Fruit fly (Drosophila melanogaster) whole organism, embryonic: Measurements from ENCODE around the gene CG3091.

Experiments used
- CG10209 ChIP-seq: fragments of 200-800 bp; sonication (Bioruptor generic); optimal IDR thresholded peaks from 3 replicates; lab custom pipeline; 2017; ENCODE audit warnings: missing biosample characterization, mild to moderate bottlenecking, missing genetic modification characterization, missing genetic modification reagents
- CG10431 ChIP-seq: fragments of 200-800 bp; sonication (Bioruptor generic); optimal IDR thresholded peaks from 3 replicates; lab custom pipeline; 2018; ENCODE audit warnings: missing biosample characterization, mild to moderate bottlenecking, missing genetic modification characterization
- CG10462 ChIP-seq: fragments of 200-800 bp; sonication (Bioruptor generic); optimal IDR thresholded peaks from 2 replicates; lab custom pipeline; 2016; ENCODE audit warnings: missing biosample characterization, missing genetic modification characterization
- CG12769 ChIP-seq: fragments of 200-800 bp; sonication (Bioruptor generic); optimal IDR thresholded peaks from 2 replicates; lab custom pipeline; 2019; ENCODE audit warnings: missing biosample characterization, mild to moderate bottlenecking, missing genetic modification characterization, moderate library complexity
- CG1603 ChIP-seq: fragments of 200-800 bp; sonication (Bioruptor generic); optimal IDR thresholded peaks from 2 replicates; lab custom pipeline; 2019; ENCODE audit warnings: missing biosample characterization, mild to moderate bottlenecking, missing genetic modification characterization, moderate library complexity
- CG16815 ChIP-seq: fragments of 200-800 bp; sonication (Bioruptor generic); optimal IDR thresholded peaks from 3 replicates; lab custom pipeline; 2017; ENCODE audit warnings: missing biosample characterization, mild to moderate bottlenecking, missing genetic modification characterization
- CG17186 ChIP-seq: fragments of 200-800 bp; sonication (Bioruptor generic); optimal IDR thresholded peaks from 3 replicates; lab custom pipeline; 2017; ENCODE audit warnings: missing biosample characterization, missing genetic modification reagents, missing genetic modification characterization
- CG17612 ChIP-seq: fragments of 200-800 bp; sonication (Bioruptor generic); IDR thresholded peaks from 2 replicates; pipeline ENCODE4 v1.3.6; 2022; ENCODE audit warnings: missing biosample characterization, missing genetic modification characterization
- CG17829 ChIP-seq: fragments of 200-800 bp; optimal IDR thresholded peaks from 2 replicates; lab custom pipeline; 2019; ENCODE audit warnings: missing biosample characterization, mild to moderate bottlenecking, missing genetic modification characterization, moderate library complexity
- CG1832 ChIP-seq: fragments of 200-800 bp; sonication (Bioruptor generic); optimal IDR thresholded peaks from 2 replicates; lab custom pipeline; 2017; ENCODE audit warnings: missing biosample characterization, mild to moderate bottlenecking, missing genetic modification characterization, inconsistent platforms
- CG18619 ChIP-seq: fragments of 200-800 bp; sonication (Bioruptor generic); optimal IDR thresholded peaks from 3 replicates; lab custom pipeline; 2017; ENCODE audit warnings: missing biosample characterization, mild to moderate bottlenecking, missing genetic modification characterization
- CG2129 ChIP-seq: fragments of 200-800 bp; sonication (Bioruptor generic); IDR thresholded peaks from 2 replicates; pipeline ENCODE4 v1.3.6; 2022; ENCODE audit warnings: missing biosample characterization, missing genetic modification characterization; ENCODE audit not compliant: partially characterized antibody
- CG2889 ChIP-seq: fragments of 200-800 bp; sonication (Bioruptor generic); IDR thresholded peaks from 3 replicates; pipeline ENCODE4 v1.3.6; 2022; ENCODE audit warnings: missing biosample characterization, missing genetic modification characterization
- CG4328 ChIP-seq: fragments of 200-800 bp; sonication (Bioruptor generic); optimal IDR thresholded peaks from 3 replicates; lab custom pipeline; 2017; ENCODE audit warnings: missing biosample characterization, missing genetic modification reagents, missing genetic modification characterization
- CG4360 ChIP-seq: fragments of 200-800 bp; sonication (Bioruptor generic); IDR thresholded peaks from 2 replicates; pipeline ENCODE4 v1.3.6; 2022; ENCODE audit warnings: missing biosample characterization, missing genetic modification characterization
- CG43689 ChIP-seq: fragments of 200-800 bp; sonication (Bioruptor generic); IDR thresholded peaks from 2 replicates; pipeline ENCODE4 v1.3.6; 2022; ENCODE audit warnings: missing biosample characterization, missing genetic modification characterization
- CG6689 ChIP-seq: fragments of 200-800 bp; sonication (Bioruptor generic); IDR thresholded peaks from 2 replicates; pipeline ENCODE4 v1.3.6; 2022; ENCODE audit warnings: missing biosample characterization, missing genetic modification characterization
- CG7928 ChIP-seq: fragments of 200-800 bp; sonication (Bioruptor generic); optimal IDR thresholded peaks from 2 replicates; lab custom pipeline; 2017; ENCODE audit warnings: missing biosample characterization, mild to moderate bottlenecking, missing genetic modification characterization
- CG7963 ChIP-seq: fragments of 200-800 bp; sonication (Bioruptor generic); IDR thresholded peaks from 3 replicates; pipeline ENCODE4 v1.3.6; 2022; ENCODE audit warnings: missing biosample characterization, missing genetic modification characterization; ENCODE audit not compliant: partially characterized antibody
- CG7987 ChIP-seq: fragments of 200-800 bp; sonication (Bioruptor generic); optimal IDR thresholded peaks from 2 replicates; lab custom pipeline; 2018; ENCODE audit warnings: missing biosample characterization, mild to moderate bottlenecking, missing genetic modification characterization, moderate library complexity
- CG9817 ChIP-seq: fragments of 200-800 bp; sonication (Bioruptor generic); optimal IDR thresholded peaks from 2 replicates; lab custom pipeline; 2018; ENCODE audit warnings: missing biosample characterization, mild to moderate bottlenecking, missing genetic modification characterization, moderate library complexity
- CG9876 ChIP-seq: fragments of 200-800 bp; sonication (Bioruptor generic); optimal IDR thresholded peaks from 2 replicates; lab custom pipeline; 2016; ENCODE audit warnings: missing biosample characterization, missing genetic modification characterization
- D19B ChIP-seq: fragments of 200-800 bp; sonication (Bioruptor generic); optimal IDR thresholded peaks from 2 replicates; lab custom pipeline; 2017; ENCODE audit warnings: missing biosample characterization, mild to moderate bottlenecking, missing genetic modification characterization
- Eip74EF ChIP-seq, 2 experiments: fragments of 200-800 bp in 1 of 2; fragments of >200 bp in 1 of 2; sonication (Bioruptor generic) in 1 of 2; optimal IDR thresholded peaks; 2 replicates each; lab custom pipeline; 2017 to 2019; ENCODE audit warnings: missing biosample characterization in 2 of 2, missing genetic modification characterization in 2 of 2, mild to moderate bottlenecking in 1 of 2, moderate library complexity in 1 of 2
- HLH3B ChIP-seq: fragments of 200-800 bp; sonication (Bioruptor generic); IDR thresholded peaks from 2 replicates; pipeline ENCODE4 v1.3.6; 2022; ENCODE audit warnings: missing biosample characterization, missing genetic modification characterization
- HLHmδ ChIP-seq: fragments of 200-800 bp; sonication (Bioruptor generic); optimal IDR thresholded peaks from 2 replicates; lab custom pipeline; 2018; ENCODE audit warnings: missing biosample characterization, mild to moderate bottlenecking, missing genetic modification characterization, moderate library complexity
- Hr78 ChIP-seq, 2 experiments: fragments of 200-800 bp in 1 of 2; fragments of >200 bp in 1 of 2; sonication (Bioruptor generic) in 1 of 2; optimal IDR thresholded peaks; 2 replicates each; lab custom pipeline; 2017 to 2019; ENCODE audit warnings: missing biosample characterization in 2 of 2, missing genetic modification characterization in 2 of 2, mild to moderate bottlenecking in 1 of 2, moderate library complexity in 1 of 2
- Lpt ChIP-seq: fragments of >200 bp; optimal IDR thresholded peaks from 2 replicates; lab custom pipeline; 2018; ENCODE audit warnings: missing biosample characterization, missing genetic modification characterization
- Max ChIP-seq: fragments of 200-800 bp; sonication (Bioruptor generic); optimal IDR thresholded peaks from 2 replicates; lab custom pipeline; 2016; ENCODE audit warnings: missing biosample characterization, mild to moderate bottlenecking, missing genetic modification characterization
- NC2α ChIP-seq: fragments of 200-800 bp; sonication (Bioruptor generic); optimal IDR thresholded peaks from 2 replicates; lab custom pipeline; 2016; ENCODE audit warnings: missing biosample characterization, missing genetic modification characterization
- ara ChIP-seq: fragments of 200-800 bp; sonication (Bioruptor generic); IDR thresholded peaks from 2 replicates; pipeline ENCODE4 v1.3.6; 2022; ENCODE audit warnings: missing biosample characterization, missing genetic modification characterization
- bbx ChIP-seq: fragments of 200-800 bp; sonication (Bioruptor generic); IDR thresholded peaks from 2 replicates; pipeline ENCODE4 v1.3.6; 2022; ENCODE audit warnings: missing biosample characterization, missing genetic modification characterization; ENCODE audit not compliant: partially characterized antibody
- ci ChIP-seq: fragments of 200-800 bp; sonication (Bioruptor generic); IDR thresholded peaks from 3 replicates; pipeline ENCODE4 v1.3.6; 2022; ENCODE audit warnings: missing biosample characterization, missing genetic modification characterization
- corto ChIP-seq: fragments of 200-800 bp; sonication (Bioruptor generic); optimal IDR thresholded peaks from 2 replicates; lab custom pipeline; 2016; ENCODE audit warnings: missing biosample characterization, mild to moderate bottlenecking, missing genetic modification characterization, moderate library complexity
- dan ChIP-seq: fragments of 200-800 bp; sonication (Bioruptor generic); IDR thresholded peaks from 2 replicates; pipeline ENCODE4 v1.3.6; 2022; ENCODE audit warnings: missing biosample characterization, missing genetic modification characterization
- dysf ChIP-seq: fragments of 200-800 bp; sonication (Bioruptor generic); IDR thresholded peaks from 3 replicates; pipeline ENCODE4 v1.3.6; 2022; ENCODE audit warnings: missing biosample characterization, missing genetic modification characterization
- gcm ChIP-seq: fragments of 200-800 bp; sonication (Bioruptor generic); optimal IDR thresholded peaks from 2 replicates; lab custom pipeline; 2019; ENCODE audit warnings: missing biosample characterization, mild to moderate bottlenecking, missing genetic modification characterization, moderate library complexity
- gt ChIP-seq: fragments of 200-800 bp; sonication (Bioruptor generic); IDR thresholded peaks from 2 replicates; pipeline ENCODE4 v1.3.6; 2022; ENCODE audit warnings: missing biosample characterization, missing genetic modification characterization
- ham ChIP-seq: fragments of 200-800 bp; sonication (Bioruptor generic); IDR thresholded peaks from 2 replicates; pipeline ENCODE4 v1.3.6; 2022; ENCODE audit warnings: missing biosample characterization, missing genetic modification characterization
- kah ChIP-seq: fragments of 200-800 bp; sonication (Bioruptor generic); optimal IDR thresholded peaks from 2 replicates; lab custom pipeline; 2018; ENCODE audit warnings: missing biosample characterization, mild to moderate bottlenecking, missing genetic modification characterization
- ken ChIP-seq: fragments of 200-800 bp; sonication (Bioruptor generic); IDR thresholded peaks from 3 replicates; pipeline ENCODE4 v1.3.6; 2022; ENCODE audit warnings: missing biosample characterization, missing genetic modification characterization
- pfk ChIP-seq: fragments of 200-800 bp; sonication (Bioruptor generic); optimal IDR thresholded peaks from 2 replicates; lab custom pipeline; 2018; ENCODE audit warnings: missing biosample characterization, mild to moderate bottlenecking, missing genetic modification characterization, moderate library complexity
- pnt ChIP-seq: fragments of 200-800 bp; sonication (Bioruptor generic); optimal IDR thresholded peaks from 3 replicates; lab custom pipeline; 2016; ENCODE audit warnings: missing biosample characterization, missing genetic modification characterization
- repo ChIP-seq: fragments of 200-800 bp; sonication (Bioruptor generic); optimal IDR thresholded peaks from 2 replicates; lab custom pipeline; 2016; ENCODE audit warnings: missing biosample characterization, missing genetic modification characterization
- tll ChIP-seq, 2 experiments: fragments of 200-800 bp in 1 of 2; fragments of >200 bp in 1 of 2; sonication (Bioruptor generic) in 1 of 2; optimal IDR thresholded peaks; 2 replicates each; lab custom pipeline; 2017 to 2019; ENCODE audit warnings: missing biosample characterization in 2 of 2, missing genetic modification characterization in 2 of 2, mild to moderate bottlenecking in 1 of 2, moderate library complexity in 1 of 2
- toy ChIP-seq: fragments of 200-800 bp; sonication (Bioruptor generic); IDR thresholded peaks from 2 replicates; pipeline ENCODE4 v1.3.6; 2022; ENCODE audit warnings: missing biosample characterization, missing genetic modification characterization
- tx ChIP-seq: fragments of 200-800 bp; sonication (Bioruptor generic); optimal IDR thresholded peaks from 2 replicates; lab custom pipeline; 2016; ENCODE audit warnings: missing biosample characterization, missing genetic modification characterization

The CG3091 gene

DNA sequence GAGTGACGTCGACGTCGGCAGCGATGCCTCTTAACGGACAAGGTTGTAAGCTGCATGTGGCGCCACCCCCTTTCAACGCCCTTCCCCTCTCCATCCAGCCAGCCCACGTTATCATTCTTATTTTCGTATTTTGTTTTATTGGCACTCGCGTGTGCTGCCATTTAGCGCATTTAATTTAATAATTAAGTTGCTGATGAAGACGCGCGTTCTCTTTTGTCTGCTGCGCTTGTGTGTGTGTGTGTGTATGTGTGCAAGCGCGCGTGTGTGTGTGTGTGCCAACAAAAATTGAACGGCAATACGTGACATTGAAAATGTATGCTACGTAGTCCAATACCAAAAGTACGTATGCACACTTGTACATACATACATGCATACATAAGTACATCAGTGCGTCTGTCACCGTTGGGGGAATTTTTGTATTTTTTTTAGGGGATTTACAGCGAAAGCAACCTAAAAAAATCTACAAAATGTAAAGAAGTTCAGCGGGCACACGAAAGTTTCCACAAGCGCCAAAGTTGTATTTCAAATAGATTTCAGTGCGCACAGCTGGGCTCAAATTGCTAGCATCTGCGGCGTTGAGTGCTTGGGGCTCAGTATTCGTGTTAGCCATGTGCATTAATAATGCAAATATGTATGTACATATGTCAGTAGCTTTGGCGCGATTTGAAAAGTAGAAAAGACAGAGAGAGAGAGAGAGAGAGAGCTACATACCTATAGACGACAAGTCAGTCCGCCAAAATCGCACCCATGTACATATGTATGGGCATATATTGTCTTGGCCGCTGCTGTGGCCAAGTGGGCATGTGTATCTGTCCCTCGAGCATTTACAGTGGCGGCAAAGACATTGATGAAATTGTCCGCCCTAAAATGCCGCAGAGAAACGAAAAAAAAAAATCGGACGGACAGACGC lies 47.9 kb upstream of the CG3091 start (continued):
- TF ChIP-seq ken (GFP tag; lab: Robert Waterston, UW) (peak; percentile 74; the same call in 2 of the 3 replicates), CG18619 (peak; percentile 74), CG10431 (GFP tag; lab: Kevin White, UChicago) (peak; percentile 53), NC2α (GFP tag; lab: Kevin White, UChicago) (peak; percentile 62), CG1832 (GFP tag; lab: Kevin White, UChicago) (no peak), ham (GFP tag; lab: Robert Waterston, UW) (0 out of 2 replicates have a peak, but pooled peaks have one; percentile 48), ci (GFP tag; lab: Robert Waterston, UW) (peak; percentile 88), CG9817 (peak; percentile 77), gt (GFP tag; lab: Robert Waterston, UW) (peak; percentile 74), Eip74EF (GFP tag; optimal IDR thresholded peaks at IDR 0.05; lab: Kevin White, UChicago) (peak in 1 of 2 experiments; percentile 77), Hr78 (GFP tag; optimal IDR thresholded peaks at IDR 0.05; lab: Kevin White, UChicago) (peak in 1 of 2 experiments; percentile 56), CG17612 (GFP tag; lab: Robert Waterston, UW) (peak; percentile 62), CG7928 (GFP tag; lab: Kevin White, UChicago) (peak; percentile 20), tx (peak; percentile 79), HLHmδ (GFP tag; lab: Kevin White, UChicago) (no peak), pfk (GFP tag; lab: Kevin White, UChicago) (no peak), repo (GFP tag; lab: Kevin White, UChicago) (peak; percentile 85), CG12769 (tag; lab: Kevin White, UChicago) (peak; percentile 81), gcm (GFP tag; lab: Kevin White, UChicago) (peak; percentile 76), CG4360 (GFP tag; lab: Robert Waterston, UW) (peak; percentile 41), CG17829 (tag; lab: Kevin White, UChicago) (peak; percentile 84), CG43689 (GFP tag; lab: Robert Waterston, UW) (0 out of 2 replicates have a peak, but pooled peaks have one; percentile 18), CG2129 (GFP tag; lab: Robert Waterston, UW) (no peak), CG1603 (tag; lab: Kevin White, UChicago) (peak; percentile 90), tll (GFP tag; optimal IDR thresholded peaks at IDR 0.05; lab: Kevin White, UChicago) (no peak), CG6689 (peak; percentile 90), dan (peak; percentile 17; the same call in 1 of the 2 replicates), corto (GFP tag; lab: Kevin White, UChicago) (no peak), D19B (GFP tag; lab: Kevin White, UChicago) (peak; percentile 61), CG4328 (GFP tag; lab: Kevin White, UChicago) (peak; percentile 46), pnt (peak; percentile 74), Lpt (no peak), CG10209 (GFP tag; lab: Kevin White, UChicago) (peak; percentile 81), CG17186 (peak; percentile 69), CG16815 (GFP tag; lab: Kevin White, UChicago) (peak; percentile 75), HLH3B (GFP tag; lab: Robert Waterston, UW) (peak; percentile 81), CG7987 (peak; percentile 52), bbx (GFP tag; lab: Robert Waterston, UW) (no peak), dysf (GFP tag; lab: Robert Waterston, UW) (peak; percentile 86), toy (GFP tag; lab: Robert Waterston, UW) (no peak), CG2889 (GFP tag; lab: Robert Waterston, UW) (peak; percentile 51; the same call in 1 of the 3 replicates), Max (peak; percentile 58), ara (peak; percentile 87), CG9876 (GFP tag; lab: Kevin White, UChicago) (peak; percentile 70), CG10462 (GFP tag; lab: Kevin White, UChicago) (peak; percentile 34), CG7963 (GFP tag; lab: Robert Waterston, UW) (no peak), kah (peak; percentile 61)
